Fruit fly (Drosophila melanogaster): ENCODE data around the gene Rcd2.

The Rcd2 gene

dm6 chr3L:20576504-20576903 lies 36.3 kb upstream of the Rcd2 start:
- TF ChIP-seq kay (GFP tag; ENCODE audit: borderline replicate concordance) (peak; percentile 33), cnc (optimal IDR thresholded peaks at IDR 0.05) (no peak), Mnt (GFP tag; optimal IDR thresholded peaks at IDR 0.05) (no peak)

dm6 chr3L:20570134-20570533 lies 29.9 kb upstream of the Rcd2 start:
- TF ChIP-seq cnc (optimal IDR thresholded peaks at IDR 0.05) (no peak), cic (GFP tag; optimal IDR thresholded peaks at IDR 0.05) (no peak), CG33017 (tag; optimal IDR thresholded peaks at IDR 0.05) (no peak), CG12768 (GFP tag; optimal IDR thresholded peaks at IDR 0.05) (no peak)

dm6 chr3L:20565561-20566128 lies 25.4 kb upstream of the Rcd2 start:
- TF ChIP-seq pad (GFP tag; optimal IDR thresholded peaks at IDR 0.05) (no peak), Clk (GFP tag; optimal IDR thresholded peaks at IDR 0.05) (no peak), ovo (GFP tag; optimal IDR thresholded peaks at IDR 0.05) (no peak), cic (GFP tag; optimal IDR thresholded peaks at IDR 0.05) (no peak), CG12768 (GFP tag; optimal IDR thresholded peaks at IDR 0.05) (no peak), CG14711 (tag; optimal IDR thresholded peaks at IDR 0.05) (no peak), CG5204 (GFP tag; optimal IDR thresholded peaks at IDR 0.05) (no peak), bab1 (GFP tag; optimal IDR thresholded peaks at IDR 0.05) (no peak), Hr96 (GFP tag; optimal IDR thresholded peaks at IDR 0.05) (no peak), kay (GFP tag; ENCODE audit: borderline replicate concordance) (no peak), Mnt (GFP tag; optimal IDR thresholded peaks at IDR 0.05) (no peak)

dm6 chr3L:20563767-20564166 lies 23.6 kb upstream of the Rcd2 start:
- TF ChIP-seq CG14711 (tag; optimal IDR thresholded peaks at IDR 0.05) (no peak), Crg-1 (GFP tag; optimal IDR thresholded peaks at IDR 0.05) (no peak), cic (GFP tag; optimal IDR thresholded peaks at IDR 0.05) (no peak), pad (GFP tag; optimal IDR thresholded peaks at IDR 0.05) (no peak), toe (GFP tag; optimal IDR thresholded peaks at IDR 0.05) (no peak)

- no peak for TF ChIP-seq CG7045 (GFP tag; optimal IDR thresholded peaks at IDR 0.05)
- no peak for TF ChIP-seq CG1620 (GFP tag; optimal IDR thresholded peaks at IDR 0.05)
- no peak for TF ChIP-seq cic (GFP tag; optimal IDR thresholded peaks at IDR 0.05)
- TF ChIP-seq CG33017 (tag; optimal IDR thresholded peaks at IDR 0.05), result no peak
- no peak for TF ChIP-seq pad (GFP tag; optimal IDR thresholded peaks at IDR 0.05)
- no peak for TF ChIP-seq toe (GFP tag; optimal IDR thresholded peaks at IDR 0.05)
- no peak for TF ChIP-seq cnc (optimal IDR thresholded peaks at IDR 0.05)
- TF ChIP-seq kay (GFP tag; ENCODE audit: borderline replicate concordance), result no peak
- TF ChIP-seq Crg-1 (GFP tag; optimal IDR thresholded peaks at IDR 0.05), result no peak
- no peak for TF ChIP-seq Clk (GFP tag; optimal IDR thresholded peaks at IDR 0.05)
Measured at dm6 chr3L:20562649-20563048, 22.4 kb upstream of the Rcd2 start.

dm6 chr3L:20557065-20557464 lies 16.8 kb upstream of the Rcd2 start:
- no peak for TF ChIP-seq CG14711 (tag; optimal IDR thresholded peaks at IDR 0.05)
- no peak for TF ChIP-seq CG33017 (tag; optimal IDR thresholded peaks at IDR 0.05)
- TF ChIP-seq CG12768 (GFP tag; optimal IDR thresholded peaks at IDR 0.05), result no peak
- TF ChIP-seq cic (GFP tag; optimal IDR thresholded peaks at IDR 0.05), result no peak
- TF ChIP-seq CG11617 (GFP tag; optimal IDR thresholded peaks at IDR 0.05), result no peak
- no peak for TF ChIP-seq tj (GFP tag; optimal IDR thresholded peaks at IDR 0.05)
- TF ChIP-seq toe (GFP tag; optimal IDR thresholded peaks at IDR 0.05), result no peak
- TF ChIP-seq Mnt (GFP tag; optimal IDR thresholded peaks at IDR 0.05), result no peak
- no peak for TF ChIP-seq Clk (GFP tag; optimal IDR thresholded peaks at IDR 0.05)
- no peak for TF ChIP-seq cnc (optimal IDR thresholded peaks at IDR 0.05)
- no peak for TF ChIP-seq CG1620 (GFP tag; optimal IDR thresholded peaks at IDR 0.05)
- no peak for TF ChIP-seq ovo (GFP tag; optimal IDR thresholded peaks at IDR 0.05)
- no peak for TF ChIP-seq pad (GFP tag; optimal IDR thresholded peaks at IDR 0.05)

- TF ChIP-seq cic (GFP tag; optimal IDR thresholded peaks at IDR 0.05), result no peak
Measured at dm6 chr3L:20556371-20556770, 16.2 kb upstream of the Rcd2 start.

- TF ChIP-seq tj (GFP tag; optimal IDR thresholded peaks at IDR 0.05), result no peak
- TF ChIP-seq pad (GFP tag; optimal IDR thresholded peaks at IDR 0.05), result no peak
- TF ChIP-seq CG33017 (tag; optimal IDR thresholded peaks at IDR 0.05), result no peak
- no peak for TF ChIP-seq CG11617 (GFP tag; optimal IDR thresholded peaks at IDR 0.05)
- no peak for TF ChIP-seq CG12768 (GFP tag; optimal IDR thresholded peaks at IDR 0.05)
- TF ChIP-seq CG1620 (GFP tag; optimal IDR thresholded peaks at IDR 0.05), result no peak
- TF ChIP-seq ovo (GFP tag; optimal IDR thresholded peaks at IDR 0.05), result no peak
- no peak for TF ChIP-seq Crg-1 (GFP tag; optimal IDR thresholded peaks at IDR 0.05)
- no peak for TF ChIP-seq CG7101 (tag; optimal IDR thresholded peaks at IDR 0.05)
Measured at dm6 chr3L:20551862-20552261, 11.6 kb upstream of the Rcd2 start.

Data from whole organism, adult.